Fruit fly (Drosophila melanogaster): ENCODE measurements around the gene CG34049.

- TF ChIP-seq CG8478 (optimal IDR thresholded peaks at IDR 0.05) (no peak), CTCF (optimal IDR thresholded peaks at IDR 0.05) (no peak)
These were observed 25.5 kb upstream of the CG34049 start, which contains the start of gene robl22E for dm6 chr2L:2290638-2291037.

Data from S2 (cell line).